Worm (Caenorhabditis elegans) whole organism, L4 larva: ENCODE results near the gene dnj-15.

Experiments
- D1046.2 ChIP-seq: fragments of 200-800 bp; sonication (Bioruptor generic); IDR thresholded peaks from 2 replicates; pipeline ENCODE4 v1.3.6; 2022; ENCODE audit warnings: missing genetic modification characterization, missing compliant biosample characterization
- F37D6.2 ChIP-seq: sonication (generic microtip); optimal IDR thresholded peaks from 2 replicates; lab custom pipeline; 2016; ENCODE audit warnings: mild to moderate bottlenecking, missing genetic modification characterization, missing compliant biosample characterization
- F44E2.7 ChIP-seq: fragments of 200-800 bp; sonication (Bioruptor generic); IDR thresholded peaks from 2 replicates; pipeline ENCODE4 v2.1.2; 2022; ENCODE audit warnings: missing genetic modification characterization, missing compliant biosample characterization
- R02D3.7 ChIP-seq: fragments of 150-350 bp; sonication (generic microtip); optimal IDR thresholded peaks from 3 replicates; lab custom pipeline; 2014; ENCODE audit warnings: missing biosample characterization, missing genetic modification characterization
- T26A8.4 ChIP-seq: fragments of 200-800 bp; sonication (Bioruptor generic); IDR thresholded peaks from 2 replicates; pipeline ENCODE4 v1.3.6; 2022; ENCODE audit warnings: missing genetic modification characterization, missing compliant biosample characterization
- Y48G9A.11 ChIP-seq: fragments of 200-800 bp; sonication (Bioruptor generic); IDR thresholded peaks from 2 replicates; pipeline ENCODE4 v1.3.6; 2022; ENCODE audit warnings: missing genetic modification reagents, missing genetic modification characterization, missing compliant biosample characterization
- Y75B8A.6 ChIP-seq: fragments of 200-800 bp; sonication (Bioruptor generic); IDR thresholded peaks from 2 replicates; pipeline ENCODE4 v1.3.6; 2022; ENCODE audit warnings: missing genetic modification reagents, missing genetic modification characterization, missing compliant biosample characterization
- ZK337.2 ChIP-seq: fragments of 200-800 bp; sonication (Bioruptor generic); IDR thresholded peaks from 2 replicates; pipeline ENCODE4 v1.3.6; 2022; ENCODE audit warnings: missing genetic modification reagents, missing genetic modification characterization, missing compliant biosample characterization
- aha-1 ChIP-seq: fragments of 150-350 bp; peaks from one replicate; lab custom pipeline; 2014; ENCODE audit warnings: missing biosample characterization, missing genetic modification characterization
- arid-1 ChIP-seq: fragments of 200-800 bp; sonication (Bioruptor generic); conservative IDR thresholded peaks from 2 replicates; pipeline ENCODE4 v1.3.6; 2022; ENCODE audit warnings: missing genetic modification reagents, missing genetic modification characterization, missing compliant biosample characterization
- ceh-20 ChIP-seq: fragments of 200-800 bp; sonication (Bioruptor generic); IDR thresholded peaks from 2 replicates; pipeline ENCODE4 v1.3.6; 2022; ENCODE audit warnings: missing genetic modification reagents, missing genetic modification characterization, missing compliant biosample characterization
- duxl-1 ChIP-seq: sonication (generic microtip); optimal IDR thresholded peaks from 2 replicates; lab custom pipeline; 2016; ENCODE audit warnings: mild to moderate bottlenecking, missing genetic modification characterization, moderate library complexity, missing compliant biosample characterization; ENCODE audit not compliant: poor library complexity
- hlh-30 ChIP-seq: sonication (generic microtip); optimal IDR thresholded peaks from 2 replicates; lab custom pipeline; 2017; ENCODE audit warnings: antibody characterized with exemption, mild to moderate bottlenecking, missing genetic modification characterization, missing compliant biosample characterization; ENCODE audit not compliant: insufficient read depth
- hmg-1.1 ChIP-seq: fragments of 200-800 bp; sonication (Bioruptor generic); IDR thresholded peaks from 2 replicates; pipeline ENCODE4 v1.3.6; 2022; ENCODE audit warnings: missing genetic modification reagents, missing genetic modification characterization, missing compliant biosample characterization
- lin-15B ChIP-seq: fragments of 150-350 bp; sonication (generic microtip); optimal IDR thresholded peaks from 3 replicates; lab custom pipeline; 2014; ENCODE audit warnings: missing biosample characterization, missing genetic modification characterization
- lin-29 ChIP-seq: fragments of 200-800 bp; sonication (Bioruptor generic); IDR thresholded peaks from 2 replicates; pipeline ENCODE4 v1.3.6; 2022; ENCODE audit warnings: missing genetic modification reagents, missing genetic modification characterization, missing compliant biosample characterization
- lir-3 ChIP-seq: sonication (generic microtip); optimal IDR thresholded peaks from 2 replicates; lab custom pipeline; 2016; ENCODE audit warnings: mild to moderate bottlenecking, missing genetic modification characterization, missing compliant biosample characterization
- mdl-1 ChIP-seq, 2 experiments: fragments of 150-350 bp in 1 of 2; sonication (generic microtip) in 1 of 2; optimal IDR thresholded peaks; 2 replicates each; lab custom pipeline; 2014 to 2017; ENCODE audit warnings: missing biosample characterization in 2 of 2, missing genetic modification characterization in 2 of 2
- nhr-11 ChIP-seq: fragments of 150-350 bp; optimal IDR thresholded peaks from 2 replicates; lab custom pipeline; 2014; ENCODE audit warnings: missing biosample characterization, missing genetic modification characterization
- nhr-6 ChIP-seq: fragments of 150-350 bp; optimal IDR thresholded peaks from 2 replicates; lab custom pipeline; 2014; ENCODE audit warnings: missing biosample characterization, missing genetic modification characterization
- nhr-77 ChIP-seq: fragments of 150-350 bp; optimal IDR thresholded peaks from 2 replicates; lab custom pipeline; 2014; ENCODE audit warnings: missing biosample characterization, missing genetic modification characterization
- saeg-2 ChIP-seq: fragments of 200-800 bp; sonication (Bioruptor generic); IDR thresholded peaks from 2 replicates; pipeline ENCODE4 v1.3.6; 2022; ENCODE audit warnings: missing genetic modification reagents, missing genetic modification characterization, missing compliant biosample characterization
- skn-1 ChIP-seq: fragments of 150-350 bp; optimal IDR thresholded peaks from 2 replicates; lab custom pipeline; 2014; ENCODE audit warnings: missing biosample characterization, missing genetic modification characterization
- tag-97 ChIP-seq: fragments of 200-800 bp; sonication (Bioruptor generic); IDR thresholded peaks from 2 replicates; pipeline ENCODE4 v1.3.6; 2022; ENCODE audit warnings: missing genetic modification characterization, missing compliant biosample characterization
- vab-7 ChIP-seq: fragments of 200-800 bp; sonication (Bioruptor generic); IDR thresholded peaks from 2 replicates; pipeline ENCODE4 v1.3.6; 2022; ENCODE audit warnings: missing genetic modification reagents, missing genetic modification characterization, missing compliant biosample characterization

The dnj-15 gene

DNA sequence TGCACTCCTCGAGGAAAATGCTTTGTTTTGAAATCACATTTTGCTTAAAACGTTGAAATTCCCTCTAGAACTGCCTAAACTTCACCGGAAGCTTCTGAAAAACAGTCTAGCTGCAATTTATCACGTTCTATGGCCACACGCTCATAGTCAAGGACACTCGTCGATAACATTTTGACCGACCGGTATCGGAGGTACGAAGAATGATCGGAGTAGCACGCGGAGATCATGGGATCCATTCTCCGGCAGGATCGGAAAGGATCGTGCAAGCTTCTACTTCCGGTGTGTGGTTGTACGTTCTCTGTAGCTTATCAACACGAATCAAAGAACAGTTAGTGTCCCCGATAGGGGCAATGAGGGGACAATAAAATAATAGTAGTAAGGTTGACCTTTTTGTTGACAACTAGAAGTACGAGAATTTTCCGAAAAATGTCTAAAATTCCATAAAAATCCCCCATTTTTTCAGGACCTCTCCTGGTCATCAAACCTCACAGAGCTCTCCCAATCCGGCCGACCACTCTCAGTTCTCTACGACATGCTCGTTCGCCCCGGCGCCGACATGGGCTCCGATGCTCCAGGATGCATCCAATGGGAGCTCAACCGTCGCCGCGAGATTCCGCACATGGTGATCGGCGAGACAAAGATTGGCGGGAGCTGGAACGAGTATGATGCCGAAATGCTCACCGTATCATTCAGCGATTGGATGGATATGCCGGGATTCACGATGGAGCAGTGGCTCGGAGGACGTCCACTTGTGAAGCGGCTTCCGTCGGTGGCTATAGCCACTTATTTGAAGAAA is 40.1 kb downstream of the dnj-15 start (continued):
- TF ChIP-seq ceh-20 (no peak), mdl-1 (tag; optimal IDR thresholded peaks at IDR 0.05; lab: Kevin White, UChicago) (peak in 1 of 2 experiments; percentile 66), lin-15B (no peak), saeg-2 (GFP tag; lab: Robert Waterston, UW) (no peak), skn-1 (tag; lab: Kevin White, UChicago) (no peak)

DNA sequence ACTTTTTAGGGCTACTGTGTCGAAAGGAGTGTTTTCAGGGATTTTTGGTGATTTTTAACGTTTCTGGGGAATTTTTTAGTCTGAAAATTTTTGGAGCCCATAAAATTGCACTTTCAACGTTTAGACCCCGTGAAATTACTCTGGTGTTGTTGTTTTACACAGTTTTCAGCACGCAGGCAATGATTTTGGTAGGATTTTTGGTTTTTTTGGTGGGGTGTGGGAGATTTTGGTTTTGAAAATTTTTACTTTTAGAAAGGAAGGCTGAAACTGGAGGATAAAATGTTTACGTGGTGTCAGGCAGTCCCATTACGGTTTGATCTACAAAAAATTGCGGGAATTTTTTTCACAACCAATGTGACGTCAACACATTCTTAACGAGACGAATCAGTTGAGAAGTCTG is 42.1 kb downstream of the dnj-15 start:
- TF ChIP-seq arid-1 (GFP tag; lab: Robert Waterston, UW) (no peak), T26A8.4 (GFP tag; lab: Robert Waterston, UW) (peak; percentile 66; the same call in 1 of the 2 replicates)

DNA sequence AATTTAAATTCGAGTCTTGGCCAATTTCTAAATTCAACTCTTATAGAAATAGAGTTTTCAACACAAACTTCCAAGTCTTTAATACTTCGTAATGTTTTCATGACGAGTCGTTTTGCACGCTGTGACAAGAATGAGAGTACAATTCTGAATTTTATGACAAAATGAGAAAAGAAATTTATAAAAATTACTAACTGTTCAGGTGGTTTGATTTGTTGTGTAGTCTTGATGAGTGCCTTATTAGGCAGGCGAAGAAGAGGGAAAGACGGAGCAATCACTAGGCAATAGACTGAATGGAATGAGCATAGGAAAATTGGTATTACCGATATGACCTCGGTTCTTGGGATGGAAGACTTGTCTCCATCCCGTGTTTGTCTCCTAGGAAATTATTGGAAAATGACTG is 43.8 kb downstream of the dnj-15 start, which contains the start of gene F30B5.11:
Gene F30B5.11 (minus strand): TSS at position 101 of the 400 bp plus-strand sequence.
- TF ChIP-seq vab-7 (GFP tag; lab: Robert Waterston, UW) (no peak), hmg-1.1 (GFP tag; lab: Robert Waterston, UW) (no peak), lir-3 (tag; lab: Kevin White, UChicago) (no peak)

DNA sequence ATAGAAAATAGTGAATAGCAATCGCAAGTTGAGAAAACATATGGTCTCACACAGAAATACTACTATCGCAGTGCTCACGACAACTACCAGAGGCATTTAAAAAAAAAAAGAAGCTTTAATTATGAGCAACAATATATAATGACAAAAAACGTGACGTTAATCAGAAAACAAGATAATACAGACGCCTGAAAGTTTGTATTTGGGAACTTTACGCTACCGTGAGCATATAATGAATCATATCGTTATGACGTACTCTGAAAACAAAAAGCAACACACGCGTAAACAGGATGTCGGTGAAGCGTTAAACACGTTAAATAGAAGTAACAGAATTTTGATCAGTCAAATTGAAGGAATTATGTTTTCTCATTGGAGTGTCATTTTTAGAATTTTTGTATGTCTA is 49.7 kb downstream of the dnj-15 start, which contains the start of gene srbc-71:
Gene srbc-71 (minus strand): TSS at position 101 of the 400 bp plus-strand sequence.
- TF ChIP-seq F44E2.7, result no peak
- TF ChIP-seq aha-1 (tag; lab: Kevin White, UChicago), result peak; percentile 18
- no peak for TF ChIP-seq duxl-1 (tag; lab: Kevin White, UChicago)
- no peak for TF ChIP-seq Y48G9A.11
- TF ChIP-seq lin-29 (GFP tag; lab: Robert Waterston, UW), result no peak
- no peak for TF ChIP-seq R02D3.7 (tag; lab: Kevin White, UChicago)
- TF ChIP-seq nhr-6 (tag; lab: Kevin White, UChicago), result no peak
- no peak for TF ChIP-seq D1046.2

DNA sequence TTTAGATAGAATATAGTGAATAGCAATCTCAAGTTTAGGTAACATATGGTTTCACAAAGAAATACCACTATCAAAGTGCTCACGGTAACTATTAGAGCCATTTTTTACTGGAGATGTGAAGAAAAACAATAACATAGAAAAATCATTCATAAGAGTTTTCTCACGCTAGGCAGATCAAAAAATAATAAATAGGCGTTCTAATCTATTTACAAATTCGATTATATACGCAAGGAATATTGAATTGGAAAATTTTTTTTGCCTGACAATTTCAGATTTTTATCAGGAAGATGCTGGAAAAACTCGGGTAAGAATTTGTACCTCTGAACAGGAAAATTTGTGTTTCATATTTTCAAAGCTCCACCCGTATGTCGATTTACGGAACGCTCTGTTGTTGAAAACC is 51.7 kb downstream of the dnj-15 start, which contains the start of gene srbc-70:
Gene srbc-70 (minus strand): TSS at position 101 of the 400 bp plus-strand sequence.
- no peak for TF ChIP-seq tag-97 (GFP tag; lab: Robert Waterston, UW)
- no peak for TF ChIP-seq F37D6.2
- TF ChIP-seq nhr-77 (tag; lab: Kevin White, UChicago), result no peak
- TF ChIP-seq Y75B8A.6, result no peak
- TF ChIP-seq hlh-30 (tag; lab: Kevin White, UChicago), result no peak
- TF ChIP-seq nhr-11 (tag; lab: Kevin White, UChicago), result no peak
- TF ChIP-seq ZK337.2, result no peak
- TF ChIP-seq, all 104 proteins: peak for 0
